Fruit fly (Drosophila melanogaster): ENCODE measurements around the gene mys.
A peak's percentile ranks its signal among the peaks of the same experiment; 100 is the strongest.

mys gene

dm6 chrX:8058446-8058900 lies 3.0 kb upstream of the mys start (continued):
- TF ChIP-seq CG12769 (tag; optimal IDR thresholded peaks at IDR 0.05) = peak; percentile 29
- peak; percentile 21 for TF ChIP-seq MESR4 (GFP tag; optimal IDR thresholded peaks at IDR 0.05)
- TF ChIP-seq Vsx1 (GFP tag; optimal IDR thresholded peaks at IDR 0.05) = peak; percentile 33
- TF ChIP-seq CG8290 (GFP tag; optimal IDR thresholded peaks at IDR 0.05) = no peak
- peak in 1 of 2 experiments; percentile 48 for TF ChIP-seq CG8290 (tag; optimal IDR thresholded peaks at IDR 0.05)
- TF ChIP-seq CG12659 (GFP tag; optimal IDR thresholded peaks at IDR 0.05) = peak; percentile 45
- TF ChIP-seq Hr51 (GFP tag; optimal IDR thresholded peaks at IDR 0.05) = no peak
- TF ChIP-seq CG1603 (tag; optimal IDR thresholded peaks at IDR 0.05) = peak; percentile 22
- peak; percentile 29 for TF ChIP-seq Max (GFP tag; optimal IDR thresholded peaks at IDR 0.05)
- no peak for TF ChIP-seq fru (optimal IDR thresholded peaks at IDR 0.05)
- peak; percentile 73; the same call in 2 of the 3 replicates for TF ChIP-seq CG6175 (GFP tag; IDR thresholded peaks at IDR 0.05)
- TF ChIP-seq jing (GFP tag; optimal IDR thresholded peaks at IDR 0.05) = no peak
- TF ChIP-seq onecut (GFP tag; IDR thresholded peaks at IDR 0.05) = no peak
- peak; percentile 13 for TF ChIP-seq CG17912 (GFP tag; optimal IDR thresholded peaks at IDR 0.05)
- TF ChIP-seq ewg (GFP tag; optimal IDR thresholded peaks at IDR 0.05) = peak; percentile 22
- no peak for TF ChIP-seq her (GFP tag; optimal IDR thresholded peaks at IDR 0.05)
- TF ChIP-seq B-H1 (GFP tag; IDR thresholded peaks at IDR 0.05) = no peak
- peak; percentile 38 for TF ChIP-seq BtbVII (GFP tag; optimal IDR thresholded peaks at IDR 0.05)
- peak in 1 of 2 experiments; percentile 19 for TF ChIP-seq Hr78 (GFP tag; optimal IDR thresholded peaks at IDR 0.05)
- TF ChIP-seq CG7987 (GFP tag; optimal IDR thresholded peaks at IDR 0.05) = peak; percentile 40
- TF ChIP-seq Poxn (GFP tag; IDR thresholded peaks at IDR 0.05) = no peak
- TF ChIP-seq nmo (GFP tag; optimal IDR thresholded peaks at IDR 0.05) = peak; percentile 20
- TF ChIP-seq Med (GFP tag) = peak; percentile 84
- TF ChIP-seq Chrac-16 (GFP tag; optimal IDR thresholded peaks at IDR 0.05) = no peak
- peak; percentile 29 for TF ChIP-seq CG6813 (GFP tag; optimal IDR thresholded peaks at IDR 0.05)
- TF ChIP-seq Dll (GFP tag; IDR thresholded peaks at IDR 0.05; ENCODE audit: partially characterized antibody) = 0 out of 4 replicates have a peak, but pooled peaks have one; percentile 41
- peak; percentile 25 for TF ChIP-seq CG15514 (GFP tag; optimal IDR thresholded peaks at IDR 0.05)
- TF ChIP-seq Hmx (GFP tag; optimal IDR thresholded peaks at IDR 0.05) = no peak
- no peak for TF ChIP-seq Atf3 (GFP tag; optimal IDR thresholded peaks at IDR 0.05)
- peak; percentile 78; the same call in 1 of the 2 replicates for TF ChIP-seq rib (GFP tag; IDR thresholded peaks at IDR 0.05)
- 0 out of 2 replicates have a peak, but pooled peaks have one; percentile 29 for TF ChIP-seq CG14441 (GFP tag; IDR thresholded peaks at IDR 0.05)
- TF ChIP-seq YL-1 (GFP tag; optimal IDR thresholded peaks at IDR 0.05) = peak; percentile 42
- peak; percentile 34 for TF ChIP-seq CG15479 (GFP tag; optimal IDR thresholded peaks at IDR 0.05)
- peak; percentile 67; the same call in 2 of the 3 replicates for TF ChIP-seq ci (GFP tag; IDR thresholded peaks at IDR 0.05)
- TF ChIP-seq CG8924 (tag; optimal IDR thresholded peaks at IDR 0.05) = peak; percentile 73
- peak; percentile 22 for TF ChIP-seq cad (GFP tag; optimal IDR thresholded peaks at IDR 0.05)
- no peak for TF ChIP-seq pfk (GFP tag; optimal IDR thresholded peaks at IDR 0.05)
- 0 out of 2 replicates have a peak, but pooled peaks have one; percentile 7 for TF ChIP-seq slbo (GFP tag; IDR thresholded peaks at IDR 0.05)
- TF ChIP-seq corto (GFP tag; optimal IDR thresholded peaks at IDR 0.05) = peak; percentile 32
- TF ChIP-seq Nf-YB (GFP tag; optimal IDR thresholded peaks at IDR 0.05) = no peak
- TF ChIP-seq da (GFP tag; optimal IDR thresholded peaks at IDR 0.05) = peak; percentile 18
- peak; percentile 35 for TF ChIP-seq Nf-YC (tag; optimal IDR thresholded peaks at IDR 0.05)
- TF ChIP-seq CG2129 (GFP tag; IDR thresholded peaks at IDR 0.05; ENCODE audit: partially characterized antibody) = no peak
- TF ChIP-seq oc (tag; optimal IDR thresholded peaks at IDR 0.05) = peak; percentile 31
- TF ChIP-seq chinmo (GFP tag; IDR thresholded peaks at IDR 0.05; ENCODE audit: partially characterized antibody) = peak; percentile 99
- TF ChIP-seq CG10321 (GFP tag; IDR thresholded peaks at IDR 0.05) = peak; percentile 95
- TF ChIP-seq CG7745 (tag; optimal IDR thresholded peaks at IDR 0.05) = no peak
- TF ChIP-seq CG17829 (tag; optimal IDR thresholded peaks at IDR 0.05) = peak; percentile 20
- peak; percentile 44 for TF ChIP-seq Deaf1 (tag; optimal IDR thresholded peaks at IDR 0.05)
